Fruit fly (Drosophila melanogaster): ENCODE data around the gene Cog4.

dm6 chr2L:10474815-10475214 lies 13.6 kb downstream of the Cog4 start:
- TF ChIP-seq ey (GFP tag; optimal IDR thresholded peaks at IDR 0.05) (no peak), dmrt93B (GFP tag; optimal IDR thresholded peaks at IDR 0.05) (no peak), Hnf4 (GFP tag; optimal IDR thresholded peaks at IDR 0.05) (no peak), usp (GFP tag; optimal IDR thresholded peaks at IDR 0.05) (no peak), pan (optimal IDR thresholded peaks at IDR 0.05) (no peak), tai (GFP tag; optimal IDR thresholded peaks at IDR 0.05) (no peak), Abd-B (GFP tag; optimal IDR thresholded peaks at IDR 0.05) (no peak), Dfd (GFP tag; optimal IDR thresholded peaks at IDR 0.05) (no peak), CG9705 (GFP tag; optimal IDR thresholded peaks at IDR 0.05) (no peak), foxo (GFP tag; optimal IDR thresholded peaks at IDR 0.05) (no peak), psq (GFP tag; optimal IDR thresholded peaks at IDR 0.05) (no peak), GATAd (GFP tag; optimal IDR thresholded peaks at IDR 0.05) (no peak), Hr78 (GFP tag; optimal IDR thresholded peaks at IDR 0.05) (no peak), Vsx2 (GFP tag; optimal IDR thresholded peaks at IDR 0.05; ENCODE audit: partially characterized antibody) (no peak)
